Worm (Caenorhabditis elegans): ENCODE results near the gene C24A8.5.

DNA sequence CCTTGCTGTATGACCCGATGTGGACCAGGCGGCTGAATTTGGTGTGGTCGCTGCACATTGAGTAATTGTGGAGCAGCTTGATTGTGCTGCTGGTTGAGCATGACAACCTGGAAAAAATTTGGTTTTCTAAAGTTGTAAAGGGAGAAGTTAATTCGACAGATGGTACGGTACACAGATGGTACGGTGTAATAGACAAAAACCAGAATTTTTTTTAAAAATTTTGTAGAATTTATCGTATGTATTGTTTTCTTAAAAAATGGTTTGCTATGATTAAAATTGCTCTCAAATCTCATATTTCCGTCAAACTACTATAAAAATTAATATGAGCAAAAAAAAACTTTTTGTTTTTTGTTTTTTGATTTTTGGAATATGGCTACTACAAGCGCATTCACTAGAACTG is 21.9 kb downstream of the C24A8.5 start, which contains the start of gene pqn-15:
- TF ChIP-seq ama-1 (optimal IDR thresholded peaks at IDR 0.05) (no peak), sea-1 (GFP tag; conservative IDR thresholded peaks at IDR 0.05) (no peak), scrt-1 (GFP tag; IDR thresholded peaks at IDR 0.05) (no peak), hmg-4 (GFP tag; optimal IDR thresholded peaks at IDR 0.05) (no peak), tbx-37 (GFP tag; conservative IDR thresholded peaks at IDR 0.05) (no peak), pes-1 (GFP tag; IDR thresholded peaks at IDR 0.05) (no peak)

Data from whole organism, early embryonic.